Worm (Caenorhabditis elegans) whole organism, mixed stage, embryonic: ENCODE measurements around the gene clec-166.

Source experiments
- M03D4.4 ChIP-seq: sonication (generic microtip); optimal IDR thresholded peaks from 2 replicates; lab custom pipeline; 2017; ENCODE audit warnings: mild to moderate bottlenecking, missing genetic modification characterization, missing compliant biosample characterization
- bed-3 ChIP-seq: fragments of 200-800 bp; sonication (Bioruptor generic); optimal IDR thresholded peaks from 3 replicates; lab custom pipeline; 2018; ENCODE audit warnings: mild to moderate bottlenecking, missing genetic modification characterization, moderate library complexity, missing compliant biosample characterization
- blmp-1 ChIP-seq: fragments of 150-350 bp; optimal IDR thresholded peaks from 2 replicates; lab custom pipeline; 2014; ENCODE audit warnings: missing biosample characterization, missing genetic modification characterization
- ceh-39 ChIP-seq: fragments of 150-350 bp; optimal IDR thresholded peaks from 2 replicates; lab custom pipeline; 2014; ENCODE audit warnings: missing biosample characterization, missing genetic modification characterization
- ceh-43 ChIP-seq: fragments of 200-800 bp; sonication (Bioruptor generic); optimal IDR thresholded peaks from 2 replicates; lab custom pipeline; 2018; ENCODE audit warnings: mild to moderate bottlenecking, missing genetic modification characterization, moderate library complexity, missing compliant biosample characterization
- ceh-83 ChIP-seq: fragments of 200-800 bp; sonication (Bioruptor generic); optimal IDR thresholded peaks from 2 replicates; lab custom pipeline; 2018; ENCODE audit warnings: mild to moderate bottlenecking, missing genetic modification characterization, missing compliant biosample characterization
- ces-1 ChIP-seq: fragments of 150-350 bp; optimal IDR thresholded peaks from 2 replicates; lab custom pipeline; 2014; ENCODE audit warnings: missing biosample characterization, missing genetic modification reagents, missing genetic modification characterization
- cnd-1 ChIP-seq: fragments of 200-800 bp; sonication (Bioruptor generic); optimal IDR thresholded peaks from 2 replicates; lab custom pipeline; 2018; ENCODE audit warnings: mild to moderate bottlenecking, missing genetic modification characterization, missing compliant biosample characterization
- drap-1 ChIP-seq: fragments of 200-800 bp; sonication (Bioruptor generic); optimal IDR thresholded peaks from 3 replicates; lab custom pipeline; 2018; ENCODE audit warnings: mild to moderate bottlenecking, missing genetic modification characterization, missing compliant biosample characterization
- elt-1 ChIP-seq: sonication (generic microtip); optimal IDR thresholded peaks from 2 replicates; lab custom pipeline; 2017; ENCODE audit warnings: missing genetic modification characterization, mild to moderate bottlenecking, missing compliant biosample characterization, antibody characterized with exemption, moderate library complexity, borderline replicate concordance; ENCODE audit not compliant: insufficient read depth
- elt-3 ChIP-seq: fragments of 150-350 bp; optimal IDR thresholded peaks from 2 replicates; lab custom pipeline; 2014; ENCODE audit warnings: missing biosample characterization, missing genetic modification characterization
- flh-1 ChIP-seq: fragments of 200-800 bp; sonication (Bioruptor generic); optimal IDR thresholded peaks from 2 replicates; lab custom pipeline; 2018; ENCODE audit warnings: mild to moderate bottlenecking, missing genetic modification characterization, moderate library complexity, missing compliant biosample characterization
- ham-2 ChIP-seq: fragments of 200-800 bp; sonication (Bioruptor generic); optimal IDR thresholded peaks from 2 replicates; lab custom pipeline; 2018; ENCODE audit warnings: mild to moderate bottlenecking, missing genetic modification characterization, missing compliant biosample characterization
- lin-13 ChIP-seq: fragments of 150-350 bp; optimal IDR thresholded peaks from 2 replicates; lab custom pipeline; 2014; ENCODE audit warnings: missing biosample characterization, missing genetic modification characterization
- lin-32 ChIP-seq: fragments of 200-800 bp; sonication (Bioruptor generic); optimal IDR thresholded peaks from 2 replicates; lab custom pipeline; 2018; ENCODE audit warnings: mild to moderate bottlenecking, missing genetic modification characterization, missing compliant biosample characterization
- lsy-2 ChIP-seq: fragments of 150-350 bp; optimal IDR thresholded peaks from 2 replicates; lab custom pipeline; 2014; ENCODE audit warnings: missing biosample characterization, missing genetic modification characterization
- mab-5 ChIP-seq: fragments of 150-350 bp; optimal IDR thresholded peaks from 2 replicates; lab custom pipeline; 2014; ENCODE audit warnings: missing biosample characterization, missing genetic modification characterization
- mep-1 ChIP-seq: fragments of 150-350 bp; optimal IDR thresholded peaks from 2 replicates; lab custom pipeline; 2017; ENCODE audit warnings: missing biosample characterization, missing genetic modification reagents, missing genetic modification characterization, inconsistent platforms
- nhr-12 ChIP-seq: fragments of 150-350 bp; optimal IDR thresholded peaks from 2 replicates; lab custom pipeline; 2014; ENCODE audit warnings: missing biosample characterization, missing genetic modification characterization
- nhr-2 ChIP-seq: fragments of 150-350 bp; optimal IDR thresholded peaks from 2 replicates; lab custom pipeline; 2014; ENCODE audit warnings: missing biosample characterization, missing genetic modification characterization
- nhr-237 ChIP-seq: fragments of 150-350 bp; optimal IDR thresholded peaks from 2 replicates; lab custom pipeline; 2014; ENCODE audit warnings: missing biosample characterization, missing genetic modification characterization
- nhr-28 ChIP-seq: fragments of 150-350 bp; optimal IDR thresholded peaks from 2 replicates; lab custom pipeline; 2014; ENCODE audit warnings: missing biosample characterization, missing genetic modification characterization
- pha-4 ChIP-seq: fragments of 150-350 bp; optimal IDR thresholded peaks from 2 replicates; lab custom pipeline; 2018; ENCODE audit warnings: missing biosample characterization, missing genetic modification reagents, missing genetic modification characterization
- sem-2 ChIP-seq: fragments of 200-800 bp; sonication (Bioruptor generic); optimal IDR thresholded peaks from 2 replicates; lab custom pipeline; 2018; ENCODE audit warnings: mild to moderate bottlenecking, missing genetic modification characterization, missing compliant biosample characterization
- sptf-1 ChIP-seq: sonication (generic microtip); optimal IDR thresholded peaks from 2 replicates; lab custom pipeline; 2017; ENCODE audit warnings: mild to moderate bottlenecking, missing genetic modification characterization, moderate library complexity, missing compliant biosample characterization
- tbx-8 ChIP-seq: fragments of 200-800 bp; sonication (Bioruptor generic); optimal IDR thresholded peaks from 2 replicates; lab custom pipeline; 2018; ENCODE audit warnings: mild to moderate bottlenecking, missing genetic modification characterization, moderate library complexity, missing compliant biosample characterization
- unc-120 ChIP-seq: sonication (generic microtip); optimal IDR thresholded peaks from 2 replicates; lab custom pipeline; 2017; ENCODE audit warnings: missing genetic modification characterization, missing compliant biosample characterization; ENCODE audit not compliant: poor library complexity, severe bottlenecking
- zip-8 ChIP-seq: fragments of 150-350 bp; optimal IDR thresholded peaks from 2 replicates; lab custom pipeline; 2014; ENCODE audit warnings: missing biosample characterization, missing genetic modification characterization
- ztf-11 ChIP-seq: fragments of 150-350 bp; optimal IDR thresholded peaks from 2 replicates; lab custom pipeline; 2014; ENCODE audit warnings: missing biosample characterization, missing genetic modification characterization

Gene clec-166

DNA sequence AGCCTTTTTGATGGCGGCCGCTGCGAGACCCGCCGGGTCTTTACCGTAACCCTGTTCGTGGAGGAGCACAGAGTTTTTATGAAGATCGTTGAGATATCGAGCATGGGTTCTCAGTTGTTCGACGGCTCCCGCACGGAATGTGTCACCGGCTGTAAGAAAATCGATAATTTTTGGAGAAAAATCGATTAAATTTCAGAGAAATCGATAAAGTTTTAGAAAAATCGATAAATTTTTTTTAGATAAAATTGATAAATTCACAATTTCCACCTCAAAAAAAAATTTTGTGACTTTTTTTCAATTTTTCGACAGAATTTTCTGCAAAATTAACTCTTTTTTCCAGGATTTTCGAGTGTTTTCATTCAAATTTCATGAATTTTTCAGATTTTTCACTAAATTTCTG lies 16.4 kb downstream of the clec-166 start:
- no peak for TF ChIP-seq nhr-12 (tag; lab: Kevin White, UChicago)
- TF ChIP-seq flh-1: no peak
- TF ChIP-seq zip-8 (tag; lab: Kevin White, UChicago): no peak
- TF ChIP-seq nhr-28 (tag; lab: Kevin White, UChicago): no peak
- no peak for TF ChIP-seq mab-5 (tag; lab: Kevin White, UChicago)
- TF ChIP-seq pha-4: no peak
- TF ChIP-seq ceh-83 (GFP tag; lab: Kevin White, UChicago): no peak
- TF ChIP-seq bed-3 (GFP tag; lab: Kevin White, UChicago): no peak
- TF ChIP-seq M03D4.4 (tag; lab: Kevin White, UChicago): no peak
- no peak for TF ChIP-seq ceh-39
- no peak for TF ChIP-seq elt-1 (tag; lab: Kevin White, UChicago)
- no peak for TF ChIP-seq ztf-11 (tag; lab: Kevin White, UChicago)
- TF ChIP-seq tbx-8 (GFP tag; lab: Kevin White, UChicago): no peak
- no peak for TF ChIP-seq cnd-1 (tag; lab: Kevin White, UChicago)
- TF ChIP-seq nhr-237: no peak
- TF ChIP-seq ceh-43 (GFP tag; lab: Kevin White, UChicago): no peak
- TF ChIP-seq sem-2 (GFP tag; lab: Kevin White, UChicago): no peak

DNA sequence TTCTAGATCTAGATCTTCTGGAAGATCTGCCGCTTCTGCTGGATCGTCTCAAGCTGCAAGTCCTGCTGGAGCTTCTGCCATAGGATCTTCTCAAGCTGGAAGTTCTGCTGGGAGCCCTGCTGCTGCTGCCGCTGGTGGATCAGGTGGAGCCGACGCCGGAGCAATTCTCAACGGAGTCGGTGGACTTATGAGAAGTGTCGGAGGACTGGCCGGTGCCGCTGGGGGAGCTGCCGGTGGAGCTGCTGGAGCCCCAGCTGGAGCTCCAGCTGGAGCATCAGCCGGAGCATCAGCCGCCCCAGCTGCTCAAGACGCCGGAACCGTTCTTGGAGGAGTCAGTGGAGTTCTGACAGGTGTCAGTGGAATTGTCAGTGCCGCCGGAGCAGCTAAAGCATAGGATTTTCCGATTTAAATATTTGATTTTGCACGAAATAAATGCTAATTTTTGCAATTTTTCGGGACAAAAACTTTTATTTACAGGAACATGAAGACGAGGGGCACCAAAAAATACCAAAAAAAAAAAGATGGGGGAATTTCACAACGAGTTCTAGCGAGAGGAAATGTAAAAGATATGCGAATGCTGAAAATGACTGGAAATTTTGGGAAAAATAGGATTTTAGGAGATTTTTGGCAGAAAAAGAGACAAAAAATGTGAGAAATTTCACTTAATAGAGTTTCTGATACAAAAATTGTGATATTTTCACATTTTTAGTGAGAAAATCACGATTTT lies 18.6 kb downstream of the clec-166 start:
- TF ChIP-seq nhr-12 (tag; lab: Kevin White, UChicago): no peak
- no peak for TF ChIP-seq ceh-39
- TF ChIP-seq ceh-43 (GFP tag; lab: Kevin White, UChicago): no peak
- TF ChIP-seq blmp-1 (tag; lab: Kevin White, UChicago): no peak
- TF ChIP-seq M03D4.4 (tag; lab: Kevin White, UChicago): no peak
- no peak for TF ChIP-seq mep-1
- no peak for TF ChIP-seq ceh-83 (GFP tag; lab: Kevin White, UChicago)
- no peak for TF ChIP-seq lin-32 (GFP tag; lab: Kevin White, UChicago)
- no peak for TF ChIP-seq nhr-2 (tag; lab: Kevin White, UChicago)
- TF ChIP-seq sptf-1 (tag; lab: Kevin White, UChicago): no peak
- TF ChIP-seq elt-1 (tag; lab: Kevin White, UChicago): no peak
- no peak for TF ChIP-seq mab-5 (tag; lab: Kevin White, UChicago)
- TF ChIP-seq lin-13: no peak
- no peak for TF ChIP-seq ham-2 (GFP tag; lab: Kevin White, UChicago)
- TF ChIP-seq, all 35 proteins: peak for 0

DNA sequence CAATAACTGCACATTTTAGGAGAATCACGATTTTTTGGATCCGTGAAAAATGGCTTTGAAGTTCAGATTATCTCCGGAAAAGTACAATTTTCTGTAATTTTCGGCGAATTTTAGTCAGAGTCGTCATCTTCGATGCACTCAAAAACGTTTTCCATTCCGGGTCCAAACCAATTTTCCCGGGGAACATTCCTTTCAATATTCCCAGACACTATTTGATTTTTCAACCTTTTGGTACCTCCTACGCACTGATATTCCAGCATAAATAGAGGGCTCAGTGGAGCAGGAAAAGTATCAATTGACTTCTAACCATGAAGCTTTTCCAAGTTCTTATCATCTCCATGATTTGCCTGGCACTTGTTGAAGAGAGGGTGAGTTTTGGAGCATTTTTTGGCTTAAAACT lies 19.6 kb downstream of the clec-166 start, which contains the start of gene W09G12.6:
Gene W09G12.6, plus strand, starts transcription at position 301 of the 400 bp plus-strand sequence.
- no peak for TF ChIP-seq elt-3
- no peak for TF ChIP-seq nhr-2 (tag; lab: Kevin White, UChicago)
- TF ChIP-seq mab-5 (tag; lab: Kevin White, UChicago): no peak
- TF ChIP-seq nhr-28 (tag; lab: Kevin White, UChicago): no peak
- TF ChIP-seq lin-13: no peak

DNA sequence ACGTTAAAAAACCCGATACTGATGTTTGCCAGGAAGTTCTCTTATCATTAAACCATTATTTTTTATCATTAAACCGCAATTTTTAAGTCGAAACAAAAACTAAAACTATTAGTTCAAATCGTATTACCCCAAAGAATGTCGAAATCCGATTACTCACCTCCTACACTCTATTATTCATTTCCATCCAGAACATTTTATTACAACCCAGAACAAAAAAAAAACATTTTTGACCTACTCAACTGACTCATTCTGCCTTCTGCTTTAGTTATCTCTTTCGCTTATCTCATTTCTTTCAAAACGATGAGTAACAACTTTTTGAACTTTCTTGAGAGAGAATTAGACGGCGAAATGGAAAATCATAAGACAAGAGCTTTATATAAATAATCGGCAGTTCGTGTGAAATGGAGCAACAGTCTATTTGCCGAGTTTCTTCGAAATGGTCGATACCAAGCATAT lies 22.4 kb downstream of the clec-166 start, which contains the start of gene W09G12.7:
Gene W09G12.7, plus strand, starts transcription at position 406 of the 456 bp plus-strand sequence.
- TF ChIP-seq unc-120 (tag; lab: Kevin White, UChicago) (no peak), ceh-83 (GFP tag; lab: Kevin White, UChicago) (no peak), lin-32 (GFP tag; lab: Kevin White, UChicago) (no peak), ham-2 (GFP tag; lab: Kevin White, UChicago) (no peak), sptf-1 (tag; lab: Kevin White, UChicago) (no peak), ztf-11 (tag; lab: Kevin White, UChicago) (no peak), nhr-237 (no peak), nhr-2 (tag; lab: Kevin White, UChicago) (no peak), elt-1 (tag; lab: Kevin White, UChicago) (no peak), bed-3 (GFP tag; lab: Kevin White, UChicago) (no peak), mab-5 (tag; lab: Kevin White, UChicago) (no peak), ces-1 (GFP tag; lab: Kevin White, UChicago) (no peak), lin-13 (no peak), mep-1 (no peak), lsy-2 (tag; lab: Kevin White, UChicago) (no peak), drap-1 (GFP tag; lab: Kevin White, UChicago) (no peak), sem-2 (GFP tag; lab: Kevin White, UChicago) (no peak), flh-1 (no peak)
- TF ChIP-seq, all 35 proteins: peak for 0
